Fruit fly (Drosophila melanogaster): Measurements from ENCODE around the gene CG17666.

DNA sequence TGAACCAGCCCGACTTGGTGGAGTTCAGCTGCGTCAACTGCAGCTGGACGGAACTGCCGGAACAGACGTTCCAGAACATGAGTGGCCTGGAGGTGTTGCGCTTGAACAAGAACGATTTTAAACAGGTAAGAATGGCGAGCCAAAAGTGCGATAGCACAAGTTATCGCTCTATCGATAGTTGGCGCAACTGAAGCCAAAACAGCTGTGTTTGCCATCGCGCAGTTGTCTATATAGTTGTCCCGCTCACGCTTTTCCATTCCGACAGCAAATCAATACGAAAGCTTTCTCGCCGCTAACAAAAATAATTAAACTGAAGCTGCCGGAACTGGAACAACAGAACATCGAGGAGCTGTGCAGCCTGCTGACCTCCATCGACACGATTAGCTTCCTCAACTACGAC, 13.4 kb downstream of the CG17666 start:
- TF ChIP-seq tj (GFP tag; optimal IDR thresholded peaks at IDR 0.05), result no peak
- TF ChIP-seq Clk (GFP tag; optimal IDR thresholded peaks at IDR 0.05), result no peak
- no peak for TF ChIP-seq CG12768 (GFP tag; optimal IDR thresholded peaks at IDR 0.05)
- no peak for TF ChIP-seq cnc (optimal IDR thresholded peaks at IDR 0.05)
- no peak for TF ChIP-seq CG1620 (GFP tag; optimal IDR thresholded peaks at IDR 0.05)
- TF ChIP-seq Hr96 (GFP tag; optimal IDR thresholded peaks at IDR 0.05), result no peak
- TF ChIP-seq cic (GFP tag; optimal IDR thresholded peaks at IDR 0.05), result peak; percentile 44
- TF ChIP-seq toe (GFP tag; optimal IDR thresholded peaks at IDR 0.05), result no peak
- TF ChIP-seq Mnt (GFP tag; optimal IDR thresholded peaks at IDR 0.05), result no peak
- no peak for TF ChIP-seq kay (GFP tag; ENCODE audit: borderline replicate concordance)
